Fruit fly (Drosophila melanogaster) whole organism, embryonic: ENCODE results near the gene CG43321.

Source experiments
- Atf3 ChIP-seq: fragments of 200-800 bp; sonication (Bioruptor generic); optimal IDR thresholded peaks from 3 replicates; lab custom pipeline; 2016; ENCODE audit warnings: missing biosample characterization, missing genetic modification characterization
- B-H1 ChIP-seq: fragments of 200-800 bp; sonication (Bioruptor generic); IDR thresholded peaks from 3 replicates; pipeline ENCODE4 v1.3.6; 2022; ENCODE audit warnings: missing biosample characterization, missing genetic modification characterization
- Bdp1 ChIP-seq: fragments of 200-800 bp; sonication (Bioruptor generic); optimal IDR thresholded peaks from 3 replicates; lab custom pipeline; 2016; ENCODE audit warnings: missing biosample characterization, missing genetic modification characterization
- CG10462 ChIP-seq: fragments of 200-800 bp; sonication (Bioruptor generic); optimal IDR thresholded peaks from 2 replicates; lab custom pipeline; 2016; ENCODE audit warnings: missing biosample characterization, missing genetic modification characterization
- CG10543 ChIP-seq: fragments of 200-800 bp; sonication (Bioruptor generic); optimal IDR thresholded peaks from 3 replicates; lab custom pipeline; 2017; ENCODE audit warnings: missing biosample characterization, mild to moderate bottlenecking, missing genetic modification characterization, moderate library complexity
- CG12104 ChIP-seq: fragments of 200-800 bp; sonication (Bioruptor generic); optimal IDR thresholded peaks from 3 replicates; lab custom pipeline; 2016; ENCODE audit warnings: missing biosample characterization, missing genetic modification characterization
- CG1233 ChIP-seq: fragments of 200-800 bp; sonication (Bioruptor generic); optimal IDR thresholded peaks from 4 replicates; lab custom pipeline; 2018; ENCODE audit warnings: missing biosample characterization, mild to moderate bottlenecking, missing genetic modification characterization
- CG13624 ChIP-seq: fragments of 200-800 bp; sonication (Bioruptor generic); optimal IDR thresholded peaks from 2 replicates; lab custom pipeline; 2016; ENCODE audit warnings: missing biosample characterization, missing genetic modification characterization
- CG14710 ChIP-seq: fragments of 200-800 bp; sonication (Bioruptor generic); optimal IDR thresholded peaks from 3 replicates; lab custom pipeline; 2019; ENCODE audit warnings: missing biosample characterization, mild to moderate bottlenecking, missing genetic modification characterization, moderate library complexity
- CG15011 ChIP-seq: fragments of 200-800 bp; sonication (Bioruptor generic); optimal IDR thresholded peaks from 3 replicates; lab custom pipeline; 2018; ENCODE audit warnings: missing biosample characterization, mild to moderate bottlenecking, missing genetic modification characterization
- CG1529 ChIP-seq: fragments of 200-800 bp; sonication (Bioruptor generic); optimal IDR thresholded peaks from 3 replicates; lab custom pipeline; 2018; ENCODE audit warnings: missing biosample characterization, missing genetic modification characterization
- CG16813 ChIP-seq: fragments of 200-800 bp; sonication (Bioruptor generic); IDR thresholded peaks from 3 replicates; pipeline ENCODE4 v1.3.6; 2022; ENCODE audit warnings: missing biosample characterization, missing genetic modification characterization; ENCODE audit not compliant: partially characterized antibody
- CG2202 ChIP-seq: fragments of 200-800 bp; sonication (Bioruptor generic); optimal IDR thresholded peaks from 2 replicates; lab custom pipeline; 2018; ENCODE audit warnings: missing biosample characterization, mild to moderate bottlenecking, missing genetic modification characterization
- CG4854 ChIP-seq: fragments of 200-800 bp; sonication (Bioruptor generic); optimal IDR thresholded peaks from 2 replicates; lab custom pipeline; 2016; ENCODE audit warnings: missing biosample characterization, missing genetic modification characterization, inconsistent platforms
- CG7372 ChIP-seq: fragments of 200-800 bp; sonication (Bioruptor generic); IDR thresholded peaks from 2 replicates; pipeline ENCODE4 v1.3.6; 2022; ENCODE audit warnings: missing biosample characterization, missing genetic modification characterization
- CG7556 ChIP-seq: fragments of 200-800 bp; sonication (Bioruptor generic); optimal IDR thresholded peaks from 2 replicates; lab custom pipeline; 2017; ENCODE audit warnings: missing biosample characterization, mild to moderate bottlenecking, missing genetic modification characterization
- CG7839 ChIP-seq: fragments of 200-800 bp; sonication (Bioruptor generic); optimal IDR thresholded peaks from 3 replicates; lab custom pipeline; 2018; ENCODE audit warnings: missing biosample characterization, mild to moderate bottlenecking, missing genetic modification characterization, moderate library complexity
- CG8359 ChIP-seq: fragments of 200-800 bp; sonication (Bioruptor generic); optimal IDR thresholded peaks from 2 replicates; lab custom pipeline; 2017; ENCODE audit warnings: missing biosample characterization, mild to moderate bottlenecking, missing genetic modification characterization, borderline replicate concordance
- CG8388 ChIP-seq: fragments of 200-800 bp; sonication (Bioruptor generic); optimal IDR thresholded peaks from 2 replicates; lab custom pipeline; 2019; ENCODE audit warnings: missing biosample characterization, mild to moderate bottlenecking, missing genetic modification characterization, moderate library complexity
- CG8944 ChIP-seq: fragments of 200-800 bp; sonication (Bioruptor generic); optimal IDR thresholded peaks from 3 replicates; lab custom pipeline; 2016; ENCODE audit warnings: missing biosample characterization, missing genetic modification characterization
- CG9727 ChIP-seq: fragments of 200-800 bp; sonication (Bioruptor generic); optimal IDR thresholded peaks from 3 replicates; lab custom pipeline; 2017; ENCODE audit warnings: missing biosample characterization, mild to moderate bottlenecking, missing genetic modification characterization
- CG9932 ChIP-seq: fragments of 200-800 bp; sonication (Bioruptor generic); IDR thresholded peaks from 2 replicates; pipeline ENCODE4 v1.3.6; 2022; ENCODE audit warnings: missing biosample characterization, missing genetic modification characterization
- Elba2 ChIP-seq: fragments of 200-800 bp; sonication (Bioruptor generic); optimal IDR thresholded peaks from 3 replicates; lab custom pipeline; 2016; ENCODE audit warnings: missing biosample characterization, missing genetic modification characterization
- Ets65A ChIP-seq: fragments of 200-800 bp; sonication (Bioruptor generic); peaks from one replicate; lab custom pipeline; 2016; ENCODE audit warnings: missing biosample characterization, missing genetic modification characterization
- Fer3 ChIP-seq: fragments of 200-800 bp; sonication (Bioruptor generic); optimal IDR thresholded peaks from 2 replicates; lab custom pipeline; 2018; ENCODE audit warnings: missing biosample characterization, mild to moderate bottlenecking, missing genetic modification characterization, moderate library complexity
- HmgD ChIP-seq: fragments of 200-800 bp; sonication (Bioruptor generic); optimal IDR thresholded peaks from 3 replicates; lab custom pipeline; 2016; ENCODE audit warnings: missing biosample characterization, missing genetic modification characterization
- Mad ChIP-seq: fragments of 200-800 bp; sonication (Bioruptor generic); optimal IDR thresholded peaks from 2 replicates; lab custom pipeline; 2016; ENCODE audit warnings: missing biosample characterization, missing genetic modification characterization
- NC2α ChIP-seq: fragments of 200-800 bp; sonication (Bioruptor generic); optimal IDR thresholded peaks from 2 replicates; lab custom pipeline; 2016; ENCODE audit warnings: missing biosample characterization, missing genetic modification characterization
- Neu2 ChIP-seq: fragments of 200-800 bp; sonication (Bioruptor generic); optimal IDR thresholded peaks from 3 replicates; lab custom pipeline; 2016; ENCODE audit warnings: missing biosample characterization, missing genetic modification characterization, borderline replicate concordance
- Sry-β ChIP-seq: fragments of 200-800 bp; sonication (Bioruptor generic); optimal IDR thresholded peaks from 2 replicates; lab custom pipeline; 2018; ENCODE audit warnings: missing biosample characterization, mild to moderate bottlenecking, missing genetic modification characterization, moderate library complexity
- Sry-δ ChIP-seq: fragments of 200-800 bp; sonication (Bioruptor generic); optimal IDR thresholded peaks from 2 replicates; lab custom pipeline; 2016; ENCODE audit warnings: missing biosample characterization, missing genetic modification characterization
- al ChIP-seq: fragments of 200-800 bp; sonication (Bioruptor generic); IDR thresholded peaks from 2 replicates; pipeline ENCODE4 v1.3.6; 2022; ENCODE audit warnings: missing biosample characterization, missing genetic modification characterization
- bab2 ChIP-seq: fragments of 200-800 bp; sonication (Bioruptor generic); optimal IDR thresholded peaks from 2 replicates; lab custom pipeline; 2016; ENCODE audit warnings: missing biosample characterization, missing genetic modification characterization
- bigmax ChIP-seq: fragments of 200-800 bp; sonication (Bioruptor generic); optimal IDR thresholded peaks from 2 replicates; lab custom pipeline; 2018; ENCODE audit warnings: missing biosample characterization, mild to moderate bottlenecking, missing genetic modification characterization
- chinmo ChIP-seq: fragments of 200-800 bp; sonication (Bioruptor generic); IDR thresholded peaks from 4 replicates; pipeline ENCODE4 v1.3.6; 2022; ENCODE audit warnings: missing biosample characterization, missing genetic modification characterization; ENCODE audit not compliant: partially characterized antibody
- chn ChIP-seq: fragments of 200-800 bp; sonication (Bioruptor generic); optimal IDR thresholded peaks from 2 replicates; lab custom pipeline; 2016; ENCODE audit warnings: missing biosample characterization, missing genetic modification characterization
- crp ChIP-seq, 2 experiments: fragments of 200-800 bp; sonication (Bioruptor generic); optimal IDR thresholded peaks; 2 replicates in 1 of 2; 3 replicates in 1 of 2; lab custom pipeline; 2017; ENCODE audit warnings: missing biosample characterization in 2 of 2, missing genetic modification characterization in 2 of 2, mild to moderate bottlenecking in 1 of 2, moderate library complexity in 1 of 2
- dati ChIP-seq: fragments of 200-800 bp; sonication (Bioruptor generic); IDR thresholded peaks from 2 replicates; pipeline ENCODE4 v1.3.6; 2022; ENCODE audit warnings: missing biosample characterization, missing genetic modification characterization
- disco-r ChIP-seq: fragments of 200-800 bp; sonication (Bioruptor generic); optimal IDR thresholded peaks from 2 replicates; lab custom pipeline; 2016; ENCODE audit warnings: missing biosample characterization, missing genetic modification characterization
- en ChIP-seq: fragments of 200-800 bp; sonication (Bioruptor generic); optimal IDR thresholded peaks from 2 replicates; lab custom pipeline; 2016; ENCODE audit warnings: missing biosample characterization, missing genetic modification characterization
- ewg ChIP-seq: fragments of 200-800 bp; sonication (Bioruptor generic); optimal IDR thresholded peaks from 3 replicates; lab custom pipeline; 2017; ENCODE audit warnings: mild to moderate bottlenecking, missing biosample characterization, missing genetic modification reagents, missing genetic modification characterization
- gce ChIP-seq: fragments of 200-800 bp; sonication (Bioruptor generic); IDR thresholded peaks from 3 replicates; pipeline ENCODE4 v1.3.6; 2022; ENCODE audit warnings: missing biosample characterization, missing genetic modification characterization
- ham ChIP-seq: fragments of 200-800 bp; sonication (Bioruptor generic); IDR thresholded peaks from 2 replicates; pipeline ENCODE4 v1.3.6; 2022; ENCODE audit warnings: missing biosample characterization, missing genetic modification characterization
- jumu ChIP-seq: fragments of 200-800 bp; sonication (Bioruptor generic); optimal IDR thresholded peaks from 3 replicates; lab custom pipeline; 2016; ENCODE audit warnings: missing biosample characterization, missing genetic modification characterization
- knrl ChIP-seq: fragments of 200-800 bp; sonication (Bioruptor generic); IDR thresholded peaks from 3 replicates; pipeline ENCODE4 v1.3.6; 2022; ENCODE audit warnings: missing biosample characterization, missing genetic modification characterization; ENCODE audit not compliant: partially characterized antibody
- lilli ChIP-seq: fragments of 200-800 bp; sonication (Bioruptor generic); optimal IDR thresholded peaks from 3 replicates; lab custom pipeline; 2016; ENCODE audit warnings: missing biosample characterization, missing genetic modification characterization
- nerfin-2 ChIP-seq: fragments of 200-800 bp; sonication (Bioruptor generic); IDR thresholded peaks from 2 replicates; pipeline ENCODE4 v1.3.6; 2022; ENCODE audit warnings: missing biosample characterization, missing genetic modification characterization; ENCODE audit not compliant: partially characterized antibody
- peb ChIP-seq: fragments of 200-800 bp; sonication (Bioruptor generic); IDR thresholded peaks from 2 replicates; pipeline ENCODE4 v1.3.6; 2022; ENCODE audit warnings: missing biosample characterization, missing genetic modification characterization
- sna ChIP-seq: fragments of 200-800 bp; sonication (Bioruptor generic); IDR thresholded peaks from 2 replicates; pipeline ENCODE4 v1.3.6; 2022; ENCODE audit warnings: missing biosample characterization, missing genetic modification characterization; ENCODE audit not compliant: partially characterized antibody
- ttk ChIP-seq: fragments of 200-800 bp; sonication (Bioruptor generic); IDR thresholded peaks from 2 replicates; pipeline ENCODE4 v2.1.2; 2022; ENCODE audit warnings: missing biosample characterization, missing genetic modification characterization
- usp ChIP-seq: fragments of >200 bp; optimal IDR thresholded peaks from 2 replicates; lab custom pipeline; 2017; ENCODE audit warnings: missing biosample characterization, missing genetic modification characterization

The CG43321 gene

DNA sequence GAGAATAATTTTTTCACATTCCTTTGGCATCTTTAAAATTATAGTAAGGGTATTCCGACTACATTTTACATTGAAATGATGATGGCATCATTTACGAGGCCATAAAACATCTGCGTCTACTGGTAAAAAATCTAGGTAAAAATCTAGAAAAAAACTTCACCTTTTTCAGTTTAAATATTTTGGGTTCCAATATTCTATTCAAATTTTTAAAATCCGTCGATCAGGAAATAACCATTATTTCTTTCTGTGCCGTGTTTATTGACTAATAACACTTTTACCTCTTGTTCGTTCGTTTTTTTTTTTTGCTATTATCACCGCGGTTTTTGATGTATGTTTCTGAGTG, 27.3 kb downstream of the CG43321 start (continued):
- TF ChIP-seq dati (GFP tag; lab: Robert Waterston, UW) = no peak
- peak; percentile 48; the same call in 1 of the 3 replicates for TF ChIP-seq B-H1 (GFP tag; lab: Robert Waterston, UW)
- TF ChIP-seq Ets65A = peak; percentile 73
- TF ChIP-seq bab2 = peak; percentile 31
- peak; percentile 56 for TF ChIP-seq en (GFP tag; lab: Kevin White, UChicago)
- no peak for TF ChIP-seq CG10462 (GFP tag; lab: Kevin White, UChicago)
- TF ChIP-seq CG15011 = peak; percentile 23
- no peak for TF ChIP-seq Neu2 (GFP tag; lab: Kevin White, UChicago)
- TF ChIP-seq NC2α (GFP tag; lab: Kevin White, UChicago) = no peak
- TF ChIP-seq CG7556 (GFP tag; lab: Kevin White, UChicago) = peak; percentile 56
- TF ChIP-seq lilli (GFP tag; lab: Kevin White, UChicago) = peak; percentile 66
- TF ChIP-seq CG10543 (GFP tag; lab: Kevin White, UChicago) = no peak
- TF ChIP-seq CG7839 (tag; lab: Kevin White, UChicago) = peak; percentile 63
- no peak for TF ChIP-seq usp (GFP tag; lab: Kevin White, UChicago)
- no peak for TF ChIP-seq Sry-β (GFP tag; lab: Kevin White, UChicago)
- peak; percentile 69 for TF ChIP-seq chn
- no peak for TF ChIP-seq nerfin-2 (GFP tag; lab: Robert Waterston, UW)
- TF ChIP-seq al (GFP tag; lab: Robert Waterston, UW) = 0 out of 2 replicates have a peak, but pooled peaks have one; percentile 16
- no peak for TF ChIP-seq HmgD
- TF ChIP-seq peb (GFP tag; lab: Robert Waterston, UW) = peak; percentile 54; the same call in 1 of the 2 replicates
- peak; percentile 33 for TF ChIP-seq CG14710 (tag; lab: Kevin White, UChicago)
- no peak for TF ChIP-seq CG8359 (GFP tag; lab: Kevin White, UChicago)
- TF ChIP-seq ewg (GFP tag; lab: Kevin White, UChicago) = peak; percentile 41
- TF ChIP-seq CG1529 (GFP tag; lab: Kevin White, UChicago) = peak; percentile 9
- TF ChIP-seq bigmax (GFP tag; lab: Kevin White, UChicago) = no peak
- no peak for TF ChIP-seq chinmo (GFP tag; lab: Robert Waterston, UW)
- TF ChIP-seq disco-r (GFP tag; lab: Kevin White, UChicago) = peak; percentile 6
- TF ChIP-seq CG1233 (GFP tag; lab: Kevin White, UChicago) = peak; percentile 8
- TF ChIP-seq ham (GFP tag; lab: Robert Waterston, UW) = no peak
- TF ChIP-seq Mad = no peak
- TF ChIP-seq Fer3 (tag; lab: Kevin White, UChicago) = peak; percentile 43
- peak; percentile 62 for TF ChIP-seq CG8944 (GFP tag; lab: Kevin White, UChicago)
- TF ChIP-seq Atf3 (GFP tag; lab: Kevin White, UChicago) = no peak
- no peak; the same call in 1 of the 2 replicates for TF ChIP-seq ttk
- TF ChIP-seq crp (GFP tag; optimal IDR thresholded peaks at IDR 0.05; lab: Kevin White, UChicago) = no peak
- TF ChIP-seq CG9727 (GFP tag; lab: Kevin White, UChicago) = peak; percentile 39
- TF ChIP-seq CG13624 = peak; percentile 29
- no peak for TF ChIP-seq Elba2
- TF ChIP-seq gce = peak; percentile 43; the same call in 1 of the 3 replicates
- peak; percentile 52; the same call in 1 of the 2 replicates for TF ChIP-seq CG7372 (GFP tag; lab: Robert Waterston, UW)
- no peak for TF ChIP-seq Sry-δ
- TF ChIP-seq CG8388 (GFP tag; lab: Kevin White, UChicago) = peak; percentile 61
- TF ChIP-seq knrl (GFP tag; lab: Robert Waterston, UW) = no peak
- peak; percentile 58 for TF ChIP-seq CG12104 (GFP tag; lab: Kevin White, UChicago)
- peak; percentile 40 for TF ChIP-seq Bdp1
- TF ChIP-seq CG16813 (GFP tag; lab: Robert Waterston, UW) = no peak
- TF ChIP-seq sna (GFP tag; lab: Robert Waterston, UW) = no peak
- peak; percentile 51 for TF ChIP-seq jumu (GFP tag; lab: Kevin White, UChicago)
- TF ChIP-seq CG2202 (tag; lab: Kevin White, UChicago) = peak; percentile 21
- peak; percentile 24; the same call in 1 of the 2 replicates for TF ChIP-seq CG9932 (GFP tag; lab: Robert Waterston, UW)
- TF ChIP-seq CG4854 = peak; percentile 5
